Worm (Caenorhabditis elegans): Measurements from ENCODE around the gene ltd-1.
A peak's percentile ranks its signal among the peaks of the same experiment; 100 is the strongest.

DNA sequence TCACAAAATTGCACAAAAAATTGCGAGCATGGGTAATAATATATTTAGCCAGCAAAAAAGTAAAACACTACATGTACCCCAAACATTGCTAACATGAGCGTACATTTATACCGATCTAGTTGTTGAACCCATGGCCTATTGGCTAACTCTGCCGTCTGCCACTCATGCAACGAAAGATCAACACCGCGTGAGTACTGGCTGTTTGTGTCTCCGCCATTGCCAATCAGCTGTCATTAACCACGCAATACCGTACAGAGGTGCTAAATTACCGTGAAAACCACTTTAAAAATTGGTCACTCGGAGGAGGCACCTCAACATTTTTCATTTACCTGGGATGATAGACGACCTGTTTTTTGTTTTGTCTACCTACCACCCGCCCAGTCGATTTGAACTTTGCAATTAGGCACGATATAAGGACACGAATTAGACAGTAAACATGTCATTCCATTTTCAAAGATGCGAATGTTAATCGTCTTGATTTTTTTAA is 17.2 kb downstream of the ltd-1 start, which contains the start of gene K02C4.2:
- TF ChIP-seq lin-38 (GFP tag; IDR thresholded peaks at IDR 0.05) (peak; percentile 83), snpc-4 (tag; optimal IDR thresholded peaks at IDR 0.05) (peak; percentile 12), ama-1 (optimal IDR thresholded peaks at IDR 0.05) (no peak), Y5F2A.4 (GFP tag; optimal IDR thresholded peaks at IDR 0.05) (peak; percentile 68), lin-29 (GFP tag; IDR thresholded peaks at IDR 0.05) (0 out of 2 replicates have a peak, but pooled peaks have one; percentile 40), unc-39 (tag; optimal IDR thresholded peaks at IDR 0.05) (no peak), nhr-77 (tag; optimal IDR thresholded peaks at IDR 0.05) (peak; percentile 35)
